Worm (Caenorhabditis elegans): ENCODE measurements around the gene dao-6.

The dao-6 gene

DNA sequence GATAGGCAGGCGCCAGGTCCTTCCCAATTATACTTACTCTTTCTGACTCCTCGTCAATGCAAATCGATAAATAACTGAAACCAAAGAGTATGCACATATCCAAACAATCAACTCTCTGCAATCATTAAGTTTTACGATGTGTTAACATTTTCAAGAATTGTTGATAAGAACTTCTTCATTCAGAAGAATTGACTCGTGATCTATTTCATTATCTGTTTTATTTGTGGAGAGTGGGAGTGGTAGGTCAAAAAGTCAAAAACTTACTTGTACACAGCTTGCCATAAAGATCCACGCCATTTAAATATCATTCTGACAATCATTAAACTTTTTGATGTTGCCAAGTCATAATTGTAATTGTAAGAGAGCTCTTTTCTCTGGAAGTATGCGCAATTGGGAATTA is 46.6 kb downstream of the dao-6 start:
- TF ChIP-seq aly-1 (tag; optimal IDR thresholded peaks at IDR 0.05) (no peak), pes-1 (GFP tag; IDR thresholded peaks at IDR 0.05) (no peak), scrt-1 (GFP tag; IDR thresholded peaks at IDR 0.05) (no peak), tbx-37 (GFP tag; conservative IDR thresholded peaks at IDR 0.05) (no peak), tbx-11 (GFP tag; IDR thresholded peaks at IDR 0.05) (no peak)

ce11 chrIII:9685959-9686358 is 50.0 kb downstream of the dao-6 start, which contains the start of gene C07A9.10:
C07A9.10 (minus strand) TSS chrIII:9686059.
- TF ChIP-seq F13C5.2 (tag; optimal IDR thresholded peaks at IDR 0.05): no peak
- TF ChIP-seq hmbx-1 (tag; optimal IDR thresholded peaks at IDR 0.05): no peak
- no peak for TF ChIP-seq aly-1 (tag; optimal IDR thresholded peaks at IDR 0.05)
- no peak for TF ChIP-seq tra-4 (tag; optimal IDR thresholded peaks at IDR 0.05)
- TF ChIP-seq ets-7 (tag; optimal IDR thresholded peaks at IDR 0.05): no peak
- no peak for TF ChIP-seq tbx-37 (GFP tag; conservative IDR thresholded peaks at IDR 0.05)
- no peak for TF ChIP-seq sea-1 (GFP tag; conservative IDR thresholded peaks at IDR 0.05)
- TF ChIP-seq flt-1 (GFP tag; IDR thresholded peaks at IDR 0.05): no peak
- TF ChIP-seq B0310.2 (tag; optimal IDR thresholded peaks at IDR 0.05): no peak
- TF ChIP-seq ceh-13 (GFP tag; optimal IDR thresholded peaks at IDR 0.05): no peak
- no peak for TF ChIP-seq ama-1 (optimal IDR thresholded peaks at IDR 0.05)
- TF ChIP-seq tbx-11 (GFP tag; IDR thresholded peaks at IDR 0.05): no peak

Measured in whole organism, early embryonic.